Worm (Caenorhabditis elegans): ENCODE results near the gene str-172.

Gene str-172

ce11 chrIV:4887258-4887657 is 19.7 kb upstream of the str-172 start, which contains the start of gene T08B6.1:
Gene T08B6.1 (minus strand): TSS chrIV:4887358.
- TF ChIP-seq B0336.3 (GFP tag; IDR thresholded peaks at IDR 0.05) (no peak), ztf-6 (GFP tag; IDR thresholded peaks at IDR 0.05) (no peak), Y67H2A.10 (GFP tag; conservative IDR thresholded peaks at IDR 0.05) (no peak), tbx-9 (tag; optimal IDR thresholded peaks at IDR 0.05; ENCODE audit: borderline replicate concordance) (no peak), madf-3 (GFP tag; IDR thresholded peaks at IDR 0.05) (no peak), dpff-1 (tag; optimal IDR thresholded peaks at IDR 0.05) (no peak), egrh-3 (GFP tag; IDR thresholded peaks at IDR 0.05) (no peak), K12H6.12 (tag; optimal IDR thresholded peaks at IDR 0.05) (no peak), T26A5.8 (tag; optimal IDR thresholded peaks at IDR 0.05) (no peak), lin-40 (tag; optimal IDR thresholded peaks at IDR 0.05) (no peak), sptf-2 (GFP tag; optimal IDR thresholded peaks at IDR 0.05) (no peak), xnd-1 (tag; optimal IDR thresholded peaks at IDR 0.05) (no peak), rec-8 (tag; optimal IDR thresholded peaks at IDR 0.05) (no peak), chd-7 (tag; optimal IDR thresholded peaks at IDR 0.05) (no peak)

- no peak for TF ChIP-seq madf-10 (tag; optimal IDR thresholded peaks at IDR 0.05)
- peak; percentile 62 for TF ChIP-seq rpc-1 (optimal IDR thresholded peaks at IDR 0.05)
- TF ChIP-seq rpc-1 (tag; optimal IDR thresholded peaks at IDR 0.05) = peak; percentile 82
- no peak for TF ChIP-seq egl-18 (GFP tag; IDR thresholded peaks at IDR 0.05)
- TF ChIP-seq unc-62 (GFP tag; optimal IDR thresholded peaks at IDR 0.05) = no peak
- TF ChIP-seq tbp1 (GFP tag; optimal IDR thresholded peaks at IDR 0.05) = peak; percentile 80
- TF ChIP-seq hlh-12 (tag; optimal IDR thresholded peaks at IDR 0.05) = no peak
- no peak for TF ChIP-seq zim-3 (tag; optimal IDR thresholded peaks at IDR 0.05)
- no peak for TF ChIP-seq B0336.3 (GFP tag; IDR thresholded peaks at IDR 0.05)
- no peak for TF ChIP-seq dox-1 (GFP tag; IDR thresholded peaks at IDR 0.05)
- no peak for TF ChIP-seq akir-1 (GFP tag; optimal IDR thresholded peaks at IDR 0.05)
- no peak for TF ChIP-seq mes-4 (tag; optimal IDR thresholded peaks at IDR 0.05)
- TF ChIP-seq F57A8.1 (GFP tag; optimal IDR thresholded peaks at IDR 0.05) = no peak
- TF ChIP-seq snpc-1.1 (tag; optimal IDR thresholded peaks at IDR 0.05; ENCODE audit: insufficient read depth) = peak; percentile 88
- no peak for TF ChIP-seq unc-130 (GFP tag; optimal IDR thresholded peaks at IDR 0.05)
- TF ChIP-seq mcd-1 (GFP tag; IDR thresholded peaks at IDR 0.05) = no peak
- TF ChIP-seq attf-6 (GFP tag; IDR thresholded peaks at IDR 0.05) = peak; percentile 83
- TF ChIP-seq egrh-3 (GFP tag; IDR thresholded peaks at IDR 0.05) = no peak
- TF ChIP-seq lsl-1 (GFP tag; optimal IDR thresholded peaks at IDR 0.05) = no peak
- peak; percentile 58 for TF ChIP-seq die-1 (tag; optimal IDR thresholded peaks at IDR 0.05)
- no peak for TF ChIP-seq snpc-1.3 (tag; optimal IDR thresholded peaks at IDR 0.05; ENCODE audit: insufficient read depth)
- TF ChIP-seq fkh-3 (tag; optimal IDR thresholded peaks at IDR 0.05) = no peak
- no peak for TF ChIP-seq madf-6 (GFP tag; IDR thresholded peaks at IDR 0.05)
- no peak for TF ChIP-seq lin-54 (GFP tag; optimal IDR thresholded peaks at IDR 0.05)
- TF ChIP-seq dpl-1 (GFP tag; optimal IDR thresholded peaks at IDR 0.05) = no peak
- TF ChIP-seq bed-1 (GFP tag; IDR thresholded peaks at IDR 0.05) = no peak
- TF ChIP-seq ztf-26 (tag; optimal IDR thresholded peaks at IDR 0.05) = no peak
- TF ChIP-seq T26A5.8 (tag; optimal IDR thresholded peaks at IDR 0.05) = no peak
- no peak for TF ChIP-seq F49E8.2 (tag; optimal IDR thresholded peaks at IDR 0.05; ENCODE audit: insufficient read depth)
- no peak for TF ChIP-seq F39B2.1 (GFP tag; IDR thresholded peaks at IDR 0.05)
- no peak for TF ChIP-seq nhr-120 (GFP tag; IDR thresholded peaks at IDR 0.05)
- no peak for TF ChIP-seq ztf-3 (GFP tag; optimal IDR thresholded peaks at IDR 0.05)
- TF ChIP-seq attf-5 (GFP tag; optimal IDR thresholded peaks at IDR 0.05) = no peak
- TF ChIP-seq ceh-100 (GFP tag; IDR thresholded peaks at IDR 0.05) = no peak
- TF ChIP-seq nfyb-1 (GFP tag; IDR thresholded peaks at IDR 0.05) = no peak
- peak; percentile 39; the same call in 1 of the 2 replicates for TF ChIP-seq D2030.7 (GFP tag; IDR thresholded peaks at IDR 0.05)
- no peak for TF ChIP-seq rcor-1 (GFP tag; IDR thresholded peaks at IDR 0.05)
- no peak for TF ChIP-seq nhr-90 (tag; optimal IDR thresholded peaks at IDR 0.05)
Observed at ce11 chrIV:4885435-4885834, 17.9 kb upstream of the str-172 start.
